Fruit fly (Drosophila melanogaster) Kc167 (cell line): ENCODE data around the gene CG9839.

Experiments
- Sin3A ChIP-seq: fragments of >200 bp; optimal IDR thresholded peaks from 2 replicates; lab custom pipeline; 2018; ENCODE audit warnings: missing external identifiers
- h ChIP-seq: fragments of >200 bp; optimal IDR thresholded peaks from 3 replicates; lab custom pipeline; 2018; ENCODE audit warnings: missing external identifiers
- insv ChIP-seq: fragments of >200 bp; optimal IDR thresholded peaks from 3 replicates; lab custom pipeline; 2018; ENCODE audit warnings: missing external identifiers
- psq ChIP-seq: fragments of >200 bp; optimal IDR thresholded peaks from 2 replicates; lab custom pipeline; 2017; ENCODE audit warnings: missing external identifiers

dm6 chr3R:8805388-8805852, at the start of gene CG9839:
- TF ChIP-seq h (lab: Kevin White, UChicago): no peak
- no peak for TF ChIP-seq psq (lab: Kevin White, UChicago)
- TF ChIP-seq Sin3A (lab: Kevin White, UChicago): no peak
- TF ChIP-seq insv (lab: Kevin White, UChicago): no peak
